Fruit fly (Drosophila melanogaster): ENCODE results near the gene eEF2.

DNA sequence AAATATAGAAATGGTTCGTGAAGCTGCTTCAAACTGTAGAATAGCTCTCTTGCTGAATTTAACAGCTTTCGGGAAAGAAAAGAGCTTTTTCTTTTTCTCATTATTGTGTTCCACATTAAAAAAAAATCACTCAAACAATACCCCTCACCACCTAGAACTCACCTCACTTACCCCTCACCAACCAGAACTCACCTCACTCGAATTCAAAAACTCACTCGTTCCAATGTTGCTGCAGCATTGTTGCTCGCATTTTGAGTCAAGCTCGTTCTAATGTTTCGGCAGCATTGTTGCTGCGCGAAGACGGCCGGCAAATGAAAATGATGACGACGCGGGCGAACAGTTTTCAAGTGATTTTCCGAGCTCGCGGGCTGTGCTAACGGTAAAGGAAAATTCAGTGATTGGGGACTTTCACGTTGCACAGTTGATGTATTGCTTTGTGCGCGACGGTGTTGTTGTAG lies 1.8 kb upstream of the eEF2 start, which contains the start of gene nolo:
- TF ChIP-seq CG8478 (optimal IDR thresholded peaks at IDR 0.05) = no peak
- TF ChIP-seq CTCF (optimal IDR thresholded peaks at IDR 0.05) = peak in 1 of 2 experiments; percentile 50

All from S2 (cell line).